Worm (Caenorhabditis elegans) whole organism, young adult: ENCODE results near the gene nsph-4.2.

Experiments used
- B0336.3 ChIP-seq: fragments of 200-800 bp; sonication (Bioruptor generic); IDR thresholded peaks from 2 replicates; pipeline ENCODE4 v1.3.6; 2022; ENCODE audit warnings: missing genetic modification characterization, missing compliant biosample characterization
- ZK185.1 ChIP-seq: sonication (generic microtip); optimal IDR thresholded peaks from 2 replicates; lab custom pipeline; 2016; ENCODE audit warnings: mild to moderate bottlenecking, missing genetic modification characterization, missing compliant biosample characterization; ENCODE audit not compliant: poor library complexity, severe bottlenecking
- akir-1 ChIP-seq: fragments of 200-800 bp; sonication (Bioruptor generic); optimal IDR thresholded peaks from 2 replicates; lab custom pipeline; 2018; ENCODE audit warnings: mild to moderate bottlenecking, missing genetic modification characterization, moderate library complexity, missing compliant biosample characterization
- cebp-2 ChIP-seq: fragments of 200-800 bp; sonication (Bioruptor generic); IDR thresholded peaks from 2 replicates; pipeline ENCODE4 v1.3.6; 2022; ENCODE audit warnings: missing genetic modification characterization, missing compliant biosample characterization
- ekl-4 ChIP-seq: fragments of 200-800 bp; sonication (Bioruptor generic); IDR thresholded peaks from 2 replicates; pipeline ENCODE4 v1.3.6; 2022; ENCODE audit warnings: missing genetic modification reagents, missing genetic modification characterization, missing compliant biosample characterization
- hmg-1.2 ChIP-seq: fragments of 200-800 bp; sonication (Bioruptor generic); IDR thresholded peaks from 2 replicates; pipeline ENCODE4 v1.3.6; 2022; ENCODE audit warnings: missing genetic modification reagents, missing genetic modification characterization, missing compliant biosample characterization
- lir-1 ChIP-seq: fragments of 200-800 bp; sonication (Bioruptor generic); conservative IDR thresholded peaks from 2 replicates; pipeline ENCODE4 v1.3.6; 2022; ENCODE audit warnings: missing genetic modification reagents, missing genetic modification characterization, missing compliant biosample characterization
- madf-3 ChIP-seq: fragments of 200-800 bp; sonication (Bioruptor generic); IDR thresholded peaks from 2 replicates; pipeline ENCODE4 v1.3.6; 2022; ENCODE audit warnings: missing genetic modification reagents, missing genetic modification characterization, missing compliant biosample characterization
- mcd-1 ChIP-seq: fragments of 200-800 bp; sonication (Bioruptor generic); IDR thresholded peaks from 2 replicates; pipeline ENCODE4 v1.3.6; 2022; ENCODE audit warnings: missing genetic modification reagents, missing genetic modification characterization, missing compliant biosample characterization
- nfyb-1 ChIP-seq: fragments of 200-800 bp; sonication (Bioruptor generic); IDR thresholded peaks from 2 replicates; pipeline ENCODE4 v1.3.6; 2022; ENCODE audit warnings: missing genetic modification reagents, missing genetic modification characterization, missing compliant biosample characterization
- pha-4 ChIP-seq: fragments of 150-350 bp; sonication (generic microtip); optimal IDR thresholded peaks from 2 replicates; lab custom pipeline; 2014; ENCODE audit warnings: missing biosample characterization, missing genetic modification reagents, missing genetic modification characterization
- sptf-2 ChIP-seq: fragments of 200-800 bp; sonication (Bioruptor generic); optimal IDR thresholded peaks from 2 replicates; lab custom pipeline; 2018; ENCODE audit warnings: mild to moderate bottlenecking, missing genetic modification characterization, missing compliant biosample characterization
- unc-62 ChIP-seq: fragments of 150-350 bp; optimal IDR thresholded peaks from 2 replicates; lab custom pipeline; 2014; ENCODE audit warnings: missing biosample characterization, missing genetic modification reagents, missing genetic modification characterization
- ztf-18 ChIP-seq: sonication (generic microtip); optimal IDR thresholded peaks from 2 replicates; lab custom pipeline; 2016; ENCODE audit warnings: missing genotype, mild to moderate bottlenecking, missing genetic modification characterization, missing compliant biosample characterization

ce11 chrIV:5200813-5201212, 17.8 kb upstream of the nsph-4.2 start:
- no peak for TF ChIP-seq B0336.3
- TF ChIP-seq mcd-1, result no peak
- no peak for TF ChIP-seq madf-3
- TF ChIP-seq akir-1 (GFP tag; lab: Kevin White, UChicago), result no peak
- TF ChIP-seq lir-1, result no peak
- no peak for TF ChIP-seq nfyb-1 (GFP tag; lab: Robert Waterston, UW)
- no peak for TF ChIP-seq sptf-2 (GFP tag; lab: Kevin White, UChicago)
- no peak for TF ChIP-seq ZK185.1 (tag; lab: Kevin White, UChicago)
- no peak for TF ChIP-seq hmg-1.2
- TF ChIP-seq cebp-2 (GFP tag; lab: Robert Waterston, UW), result no peak
- TF ChIP-seq unc-62, result no peak
- no peak for TF ChIP-seq ekl-4 (GFP tag; lab: Robert Waterston, UW)
- no peak for TF ChIP-seq pha-4
- no peak for TF ChIP-seq ztf-18 (tag; lab: Kevin White, UChicago)
